Worm (Caenorhabditis elegans): ENCODE results near the gene C36C9.12.

C36C9.12 gene

ce11 chrX:1674056-1674455 lies 15.8 kb downstream of the C36C9.12 start, which contains the start of gene tbx-31:
tbx-31 (minus strand) TSS chrX:1674156.
- TF ChIP-seq ztf-16 (tag; optimal IDR thresholded peaks at IDR 0.05) (no peak), pha-4 (tag; optimal IDR thresholded peaks at IDR 0.05) (no peak), eyg-1 (tag; optimal IDR thresholded peaks at IDR 0.05) (no peak), ceh-18 (tag; optimal IDR thresholded peaks at IDR 0.05) (no peak), tbx-2 (tag; optimal IDR thresholded peaks at IDR 0.05) (no peak), Y22D7AL.16 (tag; optimal IDR thresholded peaks at IDR 0.05) (no peak), gmeb-2 (tag; optimal IDR thresholded peaks at IDR 0.05) (no peak), ceh-34 (tag; optimal IDR thresholded peaks at IDR 0.05) (no peak), pat-9 (tag; optimal IDR thresholded peaks at IDR 0.05) (no peak), K09A11.1 (tag; optimal IDR thresholded peaks at IDR 0.05; ENCODE audit: insufficient read depth) (no peak), npax-4 (tag; optimal IDR thresholded peaks at IDR 0.05) (no peak), ceh-9 (tag; optimal IDR thresholded peaks at IDR 0.05) (no peak), hlh-30 (tag; optimal IDR thresholded peaks at IDR 0.05; ENCODE audit: insufficient read depth) (no peak), lim-6 (tag; optimal IDR thresholded peaks at IDR 0.05) (no peak), ref-2 (tag; optimal IDR thresholded peaks at IDR 0.05) (no peak)

- TF ChIP-seq hlh-30 (tag; optimal IDR thresholded peaks at IDR 0.05; ENCODE audit: insufficient read depth) (no peak), pag-3 (tag; optimal IDR thresholded peaks at IDR 0.05; ENCODE audit: borderline replicate concordance) (no peak), unc-55 (GFP tag; optimal IDR thresholded peaks at IDR 0.05) (no peak)
These were observed 21.1 kb downstream of the C36C9.12 start, which contains the start of gene R09H3.3 for ce11 chrX:1668748-1669147. R09H3.3 (minus strand) TSS chrX:1668848.

DNA sequence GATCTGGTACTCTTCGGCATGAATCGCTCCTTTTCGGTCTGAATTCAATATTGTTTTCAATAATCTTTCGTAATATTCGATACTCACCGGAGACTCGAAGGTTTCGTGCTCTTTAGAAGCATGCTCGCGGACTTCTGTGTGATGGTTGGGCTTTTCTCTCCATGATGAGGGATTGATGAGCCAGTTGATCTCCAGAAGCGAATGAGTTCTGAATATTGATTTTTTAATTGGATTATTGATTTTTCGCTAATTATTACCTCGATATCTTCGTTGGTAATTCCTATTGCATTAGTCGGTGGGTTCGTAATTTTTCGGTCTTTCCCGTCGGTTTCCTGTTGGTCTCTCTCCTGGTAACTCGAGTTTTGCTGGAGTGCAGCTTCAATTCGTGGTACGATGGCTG lies 22.8 kb downstream of the C36C9.12 start:
- TF ChIP-seq che-1 (tag; optimal IDR thresholded peaks at IDR 0.05) = no peak
- no peak for TF ChIP-seq ets-4 (tag; optimal IDR thresholded peaks at IDR 0.05)
- TF ChIP-seq tbx-2 (tag; optimal IDR thresholded peaks at IDR 0.05) = no peak
- TF ChIP-seq K02D7.2 (tag; optimal IDR thresholded peaks at IDR 0.05) = no peak

DNA sequence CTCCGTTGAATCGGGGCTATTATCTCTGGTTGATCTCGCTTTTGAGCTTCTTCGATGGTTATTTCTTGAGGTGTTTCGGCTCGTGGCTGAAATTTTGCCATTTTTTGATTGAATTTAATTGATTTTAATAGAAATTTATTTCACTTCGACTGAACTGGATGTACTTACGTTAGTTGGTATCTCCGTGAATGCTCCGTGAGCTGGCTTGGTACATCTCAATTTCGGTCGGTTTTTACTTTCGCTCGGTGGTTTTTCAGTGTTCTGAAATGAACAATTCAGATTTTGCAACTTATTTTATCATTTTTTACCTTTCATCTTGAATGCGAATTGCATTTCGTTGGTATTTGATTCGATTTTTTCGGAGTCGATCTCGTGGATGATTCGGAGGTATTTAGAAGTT lies 25.0 kb downstream of the C36C9.12 start, which contains the start of gene R09H3.2:
TSS of gene R09H3.2 (minus strand) at position 101 of the 400 bp plus-strand sequence.
- TF ChIP-seq lin-11 (tag; optimal IDR thresholded peaks at IDR 0.05) = no peak
- no peak for TF ChIP-seq nhr-11 (tag; optimal IDR thresholded peaks at IDR 0.05)
- no peak for TF ChIP-seq K02D7.2 (tag; optimal IDR thresholded peaks at IDR 0.05)
- TF ChIP-seq ceh-14 (tag; optimal IDR thresholded peaks at IDR 0.05) = no peak
- no peak for TF ChIP-seq hlh-30 (tag; optimal IDR thresholded peaks at IDR 0.05; ENCODE audit: insufficient read depth)
- no peak for TF ChIP-seq nhr-232 (tag; optimal IDR thresholded peaks at IDR 0.05)
- TF ChIP-seq ceh-30 (tag; optimal IDR thresholded peaks at IDR 0.05) = no peak
- TF ChIP-seq ceh-18 (tag; optimal IDR thresholded peaks at IDR 0.05) = no peak
- no peak for TF ChIP-seq tbx-7 (tag; optimal IDR thresholded peaks at IDR 0.05)
- no peak for TF ChIP-seq ets-4 (tag; optimal IDR thresholded peaks at IDR 0.05)
- TF ChIP-seq ceh-2 (tag; optimal IDR thresholded peaks at IDR 0.05) = no peak
- no peak for TF ChIP-seq lim-6 (tag; optimal IDR thresholded peaks at IDR 0.05)
- no peak for TF ChIP-seq mec-3 (tag; optimal IDR thresholded peaks at IDR 0.05; ENCODE audit: borderline replicate concordance)
- no peak for TF ChIP-seq ref-2 (tag; optimal IDR thresholded peaks at IDR 0.05)
- TF ChIP-seq elt-2 (tag; optimal IDR thresholded peaks at IDR 0.05) = no peak

DNA sequence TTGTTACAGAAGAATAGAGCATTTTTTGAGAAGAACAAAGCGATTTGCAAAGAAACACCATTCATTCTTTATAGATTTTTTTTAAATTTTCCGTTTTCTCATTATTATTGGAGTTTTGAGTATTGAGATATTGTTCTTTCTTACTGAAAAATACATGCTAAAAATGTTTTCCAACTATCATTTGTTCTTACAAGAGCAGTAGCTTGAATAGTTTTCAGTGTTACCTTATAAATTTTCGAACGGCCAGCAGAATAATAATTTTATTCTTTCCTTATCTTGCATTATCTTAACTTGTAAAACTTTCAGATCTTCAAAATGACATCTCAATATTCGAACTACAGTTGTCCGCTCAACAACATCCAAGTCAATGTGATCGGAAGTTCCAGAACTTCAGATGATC lies 34.7 kb downstream of the C36C9.12 start, which contains the start of gene tbx-32:
TSS of gene tbx-32 (plus strand) at position 301 of the 400 bp plus-strand sequence.
- no peak for TF ChIP-seq ceh-6 (GFP tag; optimal IDR thresholded peaks at IDR 0.05)
- TF ChIP-seq F13H6.1 (tag; optimal IDR thresholded peaks at IDR 0.05) = no peak

ce11 chrX:1654146-1654545 lies 35.8 kb downstream of the C36C9.12 start, which contains the start of gene ZK380.6:
ZK380.6 (plus strand) TSS chrX:1654446.
- no peak for TF ChIP-seq pax-1 (tag; optimal IDR thresholded peaks at IDR 0.05)
- TF ChIP-seq sdc-2 (tag; optimal IDR thresholded peaks at IDR 0.05) = peak; percentile 19
- 0 out of 2 replicates have a peak, but pooled peaks have one; percentile 11 for TF ChIP-seq ceh-45 (GFP tag; IDR thresholded peaks at IDR 0.05)
- no peak for TF ChIP-seq ceh-34 (tag; optimal IDR thresholded peaks at IDR 0.05)
